Fruit fly (Drosophila melanogaster): ENCODE results near the gene Lsp2.

- no peak for TF ChIP-seq CG5204 (GFP tag; optimal IDR thresholded peaks at IDR 0.05)
- TF ChIP-seq pad (GFP tag; optimal IDR thresholded peaks at IDR 0.05): no peak
- peak; percentile 43 for TF ChIP-seq CG11617 (GFP tag; optimal IDR thresholded peaks at IDR 0.05)
- TF ChIP-seq Mnt (GFP tag; optimal IDR thresholded peaks at IDR 0.05): no peak
- no peak for TF ChIP-seq tj (GFP tag; optimal IDR thresholded peaks at IDR 0.05)
- no peak for TF ChIP-seq kay (GFP tag; ENCODE audit: borderline replicate concordance)
- TF ChIP-seq toe (GFP tag; optimal IDR thresholded peaks at IDR 0.05): peak; percentile 32
- TF ChIP-seq bab1 (GFP tag; optimal IDR thresholded peaks at IDR 0.05): peak; percentile 29
Measured at dm6 chr3L:12178847-12179437, 49.7 kb downstream of the Lsp2 start.
